Worm (Caenorhabditis elegans) whole organism, late embryonic: ENCODE results near the gene ncx-10.
A peak's percentile ranks its signal among the peaks of the same experiment; 100 is the strongest.

Experiments
- F13H6.1 ChIP-seq: sonication (generic microtip); optimal IDR thresholded peaks from 2 replicates; lab custom pipeline; 2016; ENCODE audit warnings: missing genetic modification characterization, missing compliant biosample characterization
- T23F11.4 ChIP-seq: fragments of 200-800 bp; sonication (Bioruptor generic); optimal IDR thresholded peaks from 2 replicates; lab custom pipeline; 2018; ENCODE audit warnings: mild to moderate bottlenecking, missing genetic modification characterization, missing compliant biosample characterization
- Y22D7AL.16 ChIP-seq: sonication (generic microtip); optimal IDR thresholded peaks from 2 replicates; lab custom pipeline; 2016; ENCODE audit warnings: missing genetic modification characterization, missing compliant biosample characterization
- ahr-1 ChIP-seq: sonication (generic microtip); optimal IDR thresholded peaks from 2 replicates; lab custom pipeline; 2016; ENCODE audit warnings: missing genetic modification characterization, missing compliant biosample characterization
- ceh-14 ChIP-seq: sonication (generic microtip); optimal IDR thresholded peaks from 2 replicates; lab custom pipeline; 2016; ENCODE audit warnings: missing genotype, missing genetic modification characterization, missing compliant biosample characterization
- ceh-18 ChIP-seq: sonication (generic microtip); optimal IDR thresholded peaks from 2 replicates; lab custom pipeline; 2016; ENCODE audit warnings: missing genetic modification characterization, missing compliant biosample characterization
- ceh-2 ChIP-seq: sonication (generic microtip); optimal IDR thresholded peaks from 2 replicates; lab custom pipeline; 2016; ENCODE audit warnings: missing genotype, missing genetic modification characterization, missing compliant biosample characterization
- ceh-22 ChIP-seq: sonication (generic microtip); optimal IDR thresholded peaks from 2 replicates; lab custom pipeline; 2017; ENCODE audit warnings: missing biosample characterization, missing genetic modification characterization
- ceh-31 ChIP-seq: sonication (generic microtip); optimal IDR thresholded peaks from 2 replicates; lab custom pipeline; 2016; ENCODE audit warnings: missing genetic modification characterization, missing compliant biosample characterization
- ceh-34 ChIP-seq: sonication (generic microtip); optimal IDR thresholded peaks from 2 replicates; lab custom pipeline; 2016; ENCODE audit warnings: mild to moderate bottlenecking, missing genetic modification characterization, missing compliant biosample characterization
- ceh-45 ChIP-seq: fragments of 200-800 bp; sonication (Bioruptor generic); IDR thresholded peaks from 2 replicates; pipeline ENCODE4 v1.3.6; 2022; ENCODE audit warnings: missing genetic modification reagents, missing genetic modification characterization, missing compliant biosample characterization
- elt-2 ChIP-seq: sonication (generic microtip); optimal IDR thresholded peaks from 2 replicates; lab custom pipeline; 2016; ENCODE audit warnings: missing genetic modification reagents, missing genetic modification characterization, missing compliant biosample characterization
- ets-4 ChIP-seq: sonication (generic microtip); optimal IDR thresholded peaks from 2 replicates; lab custom pipeline; 2016; ENCODE audit warnings: missing genetic modification characterization, missing compliant biosample characterization
- eyg-1 ChIP-seq: sonication (generic microtip); optimal IDR thresholded peaks from 2 replicates; lab custom pipeline; 2016; ENCODE audit warnings: missing genotype, missing genetic modification characterization, missing compliant biosample characterization
- fkh-10 ChIP-seq: fragments of 150-350 bp; optimal IDR thresholded peaks from 2 replicates; lab custom pipeline; 2014; ENCODE audit warnings: missing biosample characterization, missing genetic modification reagents, missing genetic modification characterization
- gmeb-2 ChIP-seq: sonication (generic microtip); optimal IDR thresholded peaks from 2 replicates; lab custom pipeline; 2016; ENCODE audit warnings: missing genetic modification characterization, inconsistent platforms, missing compliant biosample characterization
- hlh-6 ChIP-seq: sonication (generic microtip); optimal IDR thresholded peaks from 2 replicates; lab custom pipeline; 2016; ENCODE audit warnings: missing genotype, missing genetic modification characterization, missing compliant biosample characterization
- lin-11 ChIP-seq: fragments of 200-800 bp; sonication (Bioruptor generic); optimal IDR thresholded peaks from 2 replicates; lab custom pipeline; 2018; ENCODE audit warnings: mild to moderate bottlenecking, missing genetic modification characterization, missing compliant biosample characterization
- madf-2 ChIP-seq: sonication (generic microtip); optimal IDR thresholded peaks from 2 replicates; lab custom pipeline; 2017; ENCODE audit warnings: missing genetic modification characterization, missing compliant biosample characterization
- nfya-1 ChIP-seq: sonication (generic microtip); optimal IDR thresholded peaks from 2 replicates; lab custom pipeline; 2017; ENCODE audit warnings: missing genetic modification characterization, mild to moderate bottlenecking, missing compliant biosample characterization, antibody characterized with exemption, moderate library complexity
- nhr-232 ChIP-seq: sonication (generic microtip); optimal IDR thresholded peaks from 2 replicates; lab custom pipeline; 2016; ENCODE audit warnings: missing genetic modification characterization, missing compliant biosample characterization
- npax-4 ChIP-seq: sonication (generic microtip); optimal IDR thresholded peaks from 2 replicates; lab custom pipeline; 2016; ENCODE audit warnings: missing genetic modification characterization, missing compliant biosample characterization
- odd-2 ChIP-seq: sonication (generic microtip); optimal IDR thresholded peaks from 2 replicates; lab custom pipeline; 2017; ENCODE audit warnings: antibody characterized with exemption, mild to moderate bottlenecking, missing genetic modification characterization, missing compliant biosample characterization
- pha-2 ChIP-seq: sonication (generic microtip); optimal IDR thresholded peaks from 2 replicates; lab custom pipeline; 2017; ENCODE audit warnings: mild to moderate bottlenecking, missing genetic modification characterization, missing compliant biosample characterization
- pha-4 ChIP-seq: fragments of 150-350 bp; optimal IDR thresholded peaks from 2 replicates; lab custom pipeline; 2018; ENCODE audit warnings: missing biosample characterization, missing genetic modification reagents, missing genetic modification characterization
- ref-2 ChIP-seq: sonication (generic microtip); optimal IDR thresholded peaks from 2 replicates; lab custom pipeline; 2016; ENCODE audit warnings: missing genetic modification characterization, missing compliant biosample characterization
- rnt-1 ChIP-seq: sonication (generic microtip); optimal IDR thresholded peaks from 2 replicates; lab custom pipeline; 2016; ENCODE audit warnings: missing genetic modification characterization, missing compliant biosample characterization
- sdc-2 ChIP-seq: sonication (generic microtip); optimal IDR thresholded peaks from 2 replicates; lab custom pipeline; 2016; ENCODE audit warnings: missing genotype, missing genetic modification characterization, missing compliant biosample characterization
- sox-2 ChIP-seq: fragments of 200-800 bp; sonication (Bioruptor generic); IDR thresholded peaks from 2 replicates; pipeline ENCODE4 v1.3.6; 2022; ENCODE audit warnings: missing genetic modification reagents, missing genetic modification characterization, missing compliant biosample characterization
- syd-9 ChIP-seq: sonication (generic microtip); optimal IDR thresholded peaks from 2 replicates; lab custom pipeline; 2016; ENCODE audit warnings: mild to moderate bottlenecking, missing genetic modification characterization, moderate library complexity, missing compliant biosample characterization
- tbx-2 ChIP-seq: sonication (generic microtip); optimal IDR thresholded peaks from 2 replicates; lab custom pipeline; 2016; ENCODE audit warnings: missing genetic modification characterization, missing compliant biosample characterization
- ttx-3 ChIP-seq: sonication (generic microtip); optimal IDR thresholded peaks from 2 replicates; lab custom pipeline; 2016; ENCODE audit warnings: missing genetic modification reagents, missing genetic modification characterization, missing compliant biosample characterization
- unc-3 ChIP-seq, 2 experiments: fragments of 200-800 bp in 1 of 2; sonication (Bioruptor generic) in 1 of 2; sonication (generic microtip) in 1 of 2; conservative IDR thresholded peaks in 1 of 2; optimal IDR thresholded peaks in 1 of 2; 2 replicates each; pipeline versions ENCODE4 v1.3.6 to Lab custom; 2016 to 2022; ENCODE audit warnings: missing compliant biosample characterization in 2 of 2, missing genetic modification characterization in 2 of 2, missing genetic modification reagents in 1 of 2
- unc-42 ChIP-seq: sonication (generic microtip); optimal IDR thresholded peaks from 2 replicates; lab custom pipeline; 2016; ENCODE audit warnings: missing genotype, missing genetic modification characterization, missing compliant biosample characterization
- unc-55 ChIP-seq: sonication (generic microtip); optimal IDR thresholded peaks from 2 replicates; lab custom pipeline; 2017; ENCODE audit warnings: missing biosample characterization, missing genetic modification reagents, missing genetic modification characterization
- zip-5 ChIP-seq: sonication (generic microtip); optimal IDR thresholded peaks from 2 replicates; lab custom pipeline; 2016; ENCODE audit warnings: missing genetic modification characterization, missing compliant biosample characterization

Gene ncx-10

ce11 chrV:7932998-7933397 lies at the start of gene ncx-10:
TSS of gene ncx-10 (minus strand) at chrV:7933098.
- TF ChIP-seq Y22D7AL.16 (tag; lab: Kevin White, UChicago), result no peak
- no peak for TF ChIP-seq pha-4 (tag; lab: Kevin White, UChicago)
- no peak for TF ChIP-seq sox-2
- TF ChIP-seq lin-11, result no peak
- no peak for TF ChIP-seq ttx-3 (tag; lab: Kevin White, UChicago)
- no peak for TF ChIP-seq F13H6.1 (tag; lab: Kevin White, UChicago)
- no peak for TF ChIP-seq ets-4
- TF ChIP-seq ceh-14 (tag; lab: Kevin White, UChicago), result no peak
- TF ChIP-seq unc-3 (GFP tag; conservative IDR thresholded peaks at IDR 0.05; lab: Robert Waterston, UW), result no peak
- no peak for TF ChIP-seq unc-3 (tag; optimal IDR thresholded peaks at IDR 0.05; lab: Kevin White, UChicago)
- TF ChIP-seq ceh-22 (tag; lab: Kevin White, UChicago), result no peak
- no peak for TF ChIP-seq ref-2 (tag; lab: Kevin White, UChicago)
- TF ChIP-seq hlh-6 (tag; lab: Kevin White, UChicago), result no peak
- no peak for TF ChIP-seq tbx-2
- TF ChIP-seq ahr-1 (tag; lab: Kevin White, UChicago), result no peak
- no peak for TF ChIP-seq pha-2
- no peak for TF ChIP-seq zip-5 (tag; lab: Kevin White, UChicago)
- no peak for TF ChIP-seq nhr-232 (tag; lab: Kevin White, UChicago)
- TF ChIP-seq unc-55, result no peak

DNA sequence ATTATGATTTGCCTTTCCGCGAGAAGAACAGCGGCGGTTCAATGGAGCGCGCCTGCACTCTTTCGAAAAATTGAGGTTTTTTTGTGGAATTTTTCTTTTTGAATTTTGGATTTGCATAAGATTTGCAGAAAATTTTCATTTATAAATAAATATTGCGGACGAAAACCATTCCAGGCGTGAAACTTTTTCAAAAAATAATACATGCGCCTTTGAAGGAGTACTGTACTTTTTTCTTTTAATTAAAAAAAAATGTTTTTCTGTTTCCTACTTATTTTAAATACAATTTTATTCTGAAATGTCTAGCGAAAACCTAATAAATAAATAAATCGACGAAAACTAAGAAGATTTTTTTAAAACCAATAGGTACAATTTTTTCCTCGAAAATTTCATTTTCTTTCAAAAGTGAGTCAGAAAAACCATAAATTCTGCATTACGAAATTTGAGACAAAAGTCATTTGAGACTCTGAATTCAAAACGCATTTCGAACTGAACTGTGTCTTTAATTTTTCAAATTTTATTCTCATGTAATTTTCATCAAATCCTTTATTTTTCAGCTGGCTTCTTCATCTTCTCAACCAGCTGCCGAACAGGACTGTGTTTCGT lies 48.2 kb upstream of the ncx-10 start, which contains the start of gene F26D11.1:
Gene F26D11.1 (plus strand): TSS at position 553 of the 603 bp plus-strand sequence.
- TF ChIP-seq ceh-18 (tag; lab: Kevin White, UChicago) (no peak), npax-4 (tag; lab: Kevin White, UChicago) (no peak), fkh-10 (no peak)
- TF ChIP-seq, all 69 proteins: peak for 0

DNA sequence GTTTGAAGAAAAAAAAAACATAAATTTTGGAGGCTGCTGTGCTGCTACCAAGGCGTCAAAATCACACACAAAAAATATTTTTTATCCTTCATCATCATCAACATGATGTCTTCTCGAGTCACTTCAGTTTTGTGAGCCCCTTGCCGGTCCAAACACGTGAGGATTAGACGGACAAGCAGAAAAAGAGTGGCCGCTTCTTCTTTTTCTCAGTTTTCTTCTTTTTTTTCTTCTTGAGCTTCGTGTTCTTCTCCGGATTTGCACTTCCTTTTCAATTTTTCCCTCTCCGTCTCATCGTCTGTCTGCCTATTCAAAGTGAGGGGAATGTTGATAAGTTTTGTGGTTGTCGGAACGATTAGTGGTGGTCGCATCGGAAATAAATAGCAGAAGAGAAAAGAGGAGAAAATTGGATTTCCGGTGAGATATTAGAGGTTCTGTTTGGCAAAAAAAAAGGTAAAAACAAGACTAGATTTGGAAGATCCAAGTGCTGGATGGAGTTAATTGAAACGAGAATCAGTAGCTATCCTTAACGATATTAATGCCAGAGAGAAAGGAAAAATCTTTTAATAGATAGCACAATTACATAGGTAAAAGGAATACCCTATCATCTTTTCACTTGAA lies 47.6 kb upstream of the ncx-10 start:
- TF ChIP-seq unc-42 (tag; lab: Kevin White, UChicago) (peak; percentile 62), eyg-1 (tag; lab: Kevin White, UChicago) (no peak)

DNA sequence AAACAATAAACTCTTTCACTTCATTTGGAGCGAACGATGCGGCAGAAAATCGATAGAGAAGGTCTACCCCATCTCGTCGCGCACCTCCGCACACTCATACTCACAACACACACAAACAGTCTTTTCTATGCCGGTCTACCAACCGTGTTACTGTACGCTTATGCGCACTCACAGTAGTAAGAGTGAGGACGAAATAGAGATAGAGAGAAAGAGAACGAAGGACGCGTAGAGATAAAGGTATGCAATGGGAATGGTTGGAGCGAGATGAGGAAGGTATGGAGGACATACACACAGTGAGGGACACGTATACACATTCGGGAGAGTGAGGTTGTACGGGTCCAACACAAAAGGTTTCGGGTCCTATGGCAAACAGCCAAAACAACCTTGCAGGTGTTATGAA lies 45.9 kb upstream of the ncx-10 start:
- TF ChIP-seq ref-2 (tag; lab: Kevin White, UChicago) (peak; percentile 69), nhr-232 (tag; lab: Kevin White, UChicago) (no peak), ceh-34 (tag; lab: Kevin White, UChicago) (peak; percentile 14), syd-9 (no peak), rnt-1 (tag; lab: Kevin White, UChicago) (no peak), odd-2 (no peak), ceh-31 (tag; lab: Kevin White, UChicago) (peak; percentile 39), ceh-45 (GFP tag; lab: Robert Waterston, UW) (no peak), elt-2 (tag; lab: Kevin White, UChicago) (peak; percentile 12), ceh-18 (tag; lab: Kevin White, UChicago) (peak; percentile 11), ceh-2 (tag; lab: Kevin White, UChicago) (peak; percentile 15), nfya-1 (peak; percentile 48), gmeb-2 (no peak), tbx-2 (peak; percentile 37), hlh-6 (tag; lab: Kevin White, UChicago) (peak; percentile 28), madf-2 (tag; lab: Kevin White, UChicago) (peak; percentile 26), T23F11.4 (GFP tag; lab: Kevin White, UChicago) (peak; percentile 52), sdc-2 (tag; lab: Kevin White, UChicago) (peak; percentile 15)
